Worm (Caenorhabditis elegans): ENCODE data around the gene srab-23.

DNA sequence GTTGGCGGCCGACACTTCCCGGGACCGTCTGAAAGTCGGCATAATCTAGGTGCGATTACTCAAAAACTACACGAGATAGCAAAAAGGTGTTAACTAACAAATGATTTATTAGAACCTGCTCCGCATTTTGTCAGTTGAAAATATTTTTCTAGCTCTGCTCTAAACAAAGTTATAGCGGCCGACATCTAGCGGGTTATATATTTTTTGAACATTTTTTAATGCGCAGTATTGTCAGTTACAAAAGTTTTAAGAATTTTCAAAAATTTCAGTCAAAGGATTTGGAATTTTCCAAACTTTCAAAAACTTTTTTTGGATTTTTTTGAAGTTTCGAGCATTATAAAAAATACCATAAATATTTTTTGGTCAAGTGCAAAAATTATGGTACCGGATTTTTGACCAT is 45.8 kb upstream of the srab-23 start:
- TF ChIP-seq lsy-2 (tag; optimal IDR thresholded peaks at IDR 0.05), result no peak
- no peak for TF ChIP-seq snpc-4 (tag; optimal IDR thresholded peaks at IDR 0.05)
- TF ChIP-seq egl-13 (tag; optimal IDR thresholded peaks at IDR 0.05), result no peak
- TF ChIP-seq blmp-1 (tag; optimal IDR thresholded peaks at IDR 0.05), result no peak
- TF ChIP-seq lin-15B (tag; optimal IDR thresholded peaks at IDR 0.05), result no peak
- no peak for TF ChIP-seq aly-2 (tag; optimal IDR thresholded peaks at IDR 0.05)
- TF ChIP-seq unc-62 (GFP tag; optimal IDR thresholded peaks at IDR 0.05), result no peak

Data from whole organism, L1 larva.